Fruit fly (Drosophila melanogaster) whole organism: Measurements from ENCODE around the gene sordd2.

Experiments used
- CG8478 ChIP-seq: fragments of >200 bp; optimal IDR thresholded peaks from 2 replicates; lab custom pipeline; 2018; ENCODE audit warnings: inconsistent platforms
- EcR ChIP-seq, 2 experiments: fragments of >200 bp; optimal IDR thresholded peaks; 2 replicates each; lab custom pipeline; 2017; ENCODE audit warnings: missing biosample characterization in 2 of 2, missing genetic modification characterization in 2 of 2, missing genetic modification reagents in 2 of 2
- pan ChIP-seq: fragments of >200 bp; optimal IDR thresholded peaks from 2 replicates; lab custom pipeline; 2017
- psq ChIP-seq: fragments of >200 bp; optimal IDR thresholded peaks from 2 replicates; lab custom pipeline; 2017
- usp ChIP-seq: fragments of >200 bp; optimal IDR thresholded peaks from 2 replicates; lab custom pipeline; 2017; ENCODE audit warnings: missing biosample characterization, missing genetic modification characterization, mixed read lengths

dm6 chrX:15758692-15759240 lies 40.2 kb downstream of the sordd2 start:
- TF ChIP-seq pan (lab: Kevin White, UChicago) (no peak), EcR (GFP tag; optimal IDR thresholded peaks at IDR 0.05; lab: Kevin White, UChicago) (no peak), psq (lab: Kevin White, UChicago) (no peak), CG8478 (lab: Kevin White, UChicago) (no peak), usp (no peak)
